Worm (Caenorhabditis elegans) whole organism, L1 larva: Measurements from ENCODE around the gene B0001.5.

Experiments
- dsc-1 ChIP-seq: sonication (generic microtip); optimal IDR thresholded peaks from 2 replicates; lab custom pipeline; 2016; ENCODE audit warnings: mild to moderate bottlenecking, missing genetic modification characterization, missing compliant biosample characterization
- fkh-4 ChIP-seq: sonication (generic microtip); optimal IDR thresholded peaks from 2 replicates; lab custom pipeline; 2016; ENCODE audit warnings: missing compliant biosample characterization, missing genetic modification characterization, borderline replicate concordance
- lin-39 ChIP-seq: fragments of 150-350 bp; optimal IDR thresholded peaks from 2 replicates; lab custom pipeline; 2014; ENCODE audit warnings: missing biosample characterization, missing genetic modification reagents, missing genetic modification characterization
- nhr-11 ChIP-seq: fragments of 150-350 bp; optimal IDR thresholded peaks from 2 replicates; lab custom pipeline; 2014; ENCODE audit warnings: missing biosample characterization, missing genetic modification characterization
- nhr-47 ChIP-seq: sonication (generic microtip); optimal IDR thresholded peaks from 2 replicates; lab custom pipeline; 2016; ENCODE audit warnings: mild to moderate bottlenecking, missing genetic modification characterization, moderate library complexity, missing compliant biosample characterization
- nhr-90 ChIP-seq: sonication (generic microtip); optimal IDR thresholded peaks from 2 replicates; lab custom pipeline; 2016; ENCODE audit warnings: mild to moderate bottlenecking, missing genetic modification characterization, missing compliant biosample characterization; ENCODE audit not compliant: poor library complexity
- sox-4 ChIP-seq: sonication (generic microtip); optimal IDR thresholded peaks from 2 replicates; lab custom pipeline; 2016; ENCODE audit warnings: missing genetic modification characterization, missing compliant biosample characterization
- tbx-2 ChIP-seq: sonication (generic microtip); optimal IDR thresholded peaks from 2 replicates; lab custom pipeline; 2016; ENCODE audit warnings: missing genetic modification characterization, missing compliant biosample characterization
- unc-130 ChIP-seq: fragments of 150-350 bp; optimal IDR thresholded peaks from 2 replicates; lab custom pipeline; 2017; ENCODE audit warnings: missing biosample characterization, missing genetic modification characterization, inconsistent platforms

Gene B0001.5

DNA sequence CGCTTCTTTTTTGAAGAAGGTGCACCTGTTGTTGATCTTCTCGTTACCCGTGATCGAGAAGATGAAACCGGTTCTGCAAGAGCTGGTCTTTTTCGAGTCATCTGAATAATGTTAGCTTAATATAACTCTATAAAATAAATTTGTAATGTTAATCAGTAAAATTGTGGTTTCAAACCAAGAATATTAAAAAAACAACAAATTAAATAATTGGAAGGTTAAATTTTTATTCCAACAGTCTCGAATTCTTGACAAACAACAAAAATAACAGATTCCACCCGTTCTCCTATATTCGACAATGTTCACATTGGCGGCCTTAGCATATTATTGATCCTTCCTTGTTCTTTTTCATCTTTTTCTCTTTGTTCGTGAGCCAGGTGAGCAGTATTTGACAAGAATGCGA lies 51.0 kb downstream of the B0001.5 start, which contains the start of gene mig-32:
Gene mig-32 (minus strand): TSS at position 101 of the 400 bp plus-strand sequence.
- TF ChIP-seq sox-4, result no peak
- no peak for TF ChIP-seq nhr-90 (tag; lab: Kevin White, UChicago)
- TF ChIP-seq nhr-11 (tag; lab: Kevin White, UChicago), result no peak
- no peak for TF ChIP-seq tbx-2 (tag; lab: Kevin White, UChicago)
- no peak for TF ChIP-seq lin-39 (tag; lab: Kevin White, UChicago)
- TF ChIP-seq unc-130 (tag; lab: Kevin White, UChicago), result no peak
- no peak for TF ChIP-seq nhr-47 (tag; lab: Kevin White, UChicago)
- no peak for TF ChIP-seq dsc-1 (tag; lab: Kevin White, UChicago)
- TF ChIP-seq fkh-4, result no peak
